Fruit fly (Drosophila melanogaster) whole organism: ENCODE results near the gene CG32651.

Source experiments
- EcR ChIP-seq, 2 experiments: fragments of >200 bp; optimal IDR thresholded peaks; 2 replicates each; lab custom pipeline; 2017; ENCODE audit warnings: missing biosample characterization in 2 of 2, missing genetic modification characterization in 2 of 2, missing genetic modification reagents in 2 of 2
- pan ChIP-seq: fragments of >200 bp; optimal IDR thresholded peaks from 2 replicates; lab custom pipeline; 2017
- psq ChIP-seq: fragments of >200 bp; optimal IDR thresholded peaks from 2 replicates; lab custom pipeline; 2017

- TF ChIP-seq psq (lab: Kevin White, UChicago): no peak
- no peak for TF ChIP-seq pan (lab: Kevin White, UChicago)
- TF ChIP-seq EcR (GFP tag; optimal IDR thresholded peaks at IDR 0.05; lab: Kevin White, UChicago): no peak
Measured at dm6 chrX:12431924-12432323, 23.6 kb upstream of the CG32651 start, which contains the start of gene Pkcdelta.
